Fruit fly (Drosophila melanogaster): ENCODE measurements around the gene CG2217.

CG2217 gene

dm6 chr3R:30450224-30450623 lies 27.5 kb upstream of the CG2217 start (continued):
- no peak for TF ChIP-seq CG9797 (GFP tag; optimal IDR thresholded peaks at IDR 0.05)
- TF ChIP-seq bigmax (GFP tag; optimal IDR thresholded peaks at IDR 0.05): peak; percentile 48
- TF ChIP-seq CG1832 (GFP tag; optimal IDR thresholded peaks at IDR 0.05): peak; percentile 23
- TF ChIP-seq Doc2 (GFP tag; IDR thresholded peaks at IDR 0.05): no peak
- TF ChIP-seq Asciz (GFP tag; optimal IDR thresholded peaks at IDR 0.05): peak; percentile 92
- peak; percentile 41 for TF ChIP-seq Ets97D (GFP tag; optimal IDR thresholded peaks at IDR 0.05)
- TF ChIP-seq CTCF (GFP tag; optimal IDR thresholded peaks at IDR 0.05): peak; percentile 52
- TF ChIP-seq CG11085 (GFP tag; IDR thresholded peaks at IDR 0.05): peak; percentile 85; the same call in 1 of the 2 replicates
- TF ChIP-seq Hr51 (GFP tag; optimal IDR thresholded peaks at IDR 0.05): peak in 1 of 2 experiments; percentile 76
- peak; percentile 62 for TF ChIP-seq scrt (GFP tag; optimal IDR thresholded peaks at IDR 0.05)
- TF ChIP-seq CG17829 (tag; optimal IDR thresholded peaks at IDR 0.05): no peak
- peak; percentile 36 to 82 for TF ChIP-seq bsh (GFP tag; optimal IDR thresholded peaks at IDR 0.05)
- TF ChIP-seq ems (GFP tag; optimal IDR thresholded peaks at IDR 0.05): peak; percentile 75
- no peak for TF ChIP-seq CG2889 (GFP tag; IDR thresholded peaks at IDR 0.05)
- TF ChIP-seq Hmx (GFP tag; optimal IDR thresholded peaks at IDR 0.05): no peak
- TF ChIP-seq nerfin-1 (tag; optimal IDR thresholded peaks at IDR 0.05): peak; percentile 47
- peak; percentile 65 for TF ChIP-seq org-1 (GFP tag; optimal IDR thresholded peaks at IDR 0.05)
- TF ChIP-seq Kr (GFP tag; optimal IDR thresholded peaks at IDR 0.05): no peak
- peak; percentile 82 for TF ChIP-seq CG4328 (GFP tag; optimal IDR thresholded peaks at IDR 0.05)
- peak; percentile 49 for TF ChIP-seq vfl (GFP tag; optimal IDR thresholded peaks at IDR 0.05)
- TF ChIP-seq chn (GFP tag; optimal IDR thresholded peaks at IDR 0.05): peak; percentile 33
- peak; percentile 96 for TF ChIP-seq Awh (GFP tag; IDR thresholded peaks at IDR 0.05)
- peak; percentile 14 for TF ChIP-seq Nf-YB (GFP tag; optimal IDR thresholded peaks at IDR 0.05)
- peak; percentile 73 for TF ChIP-seq CG15011 (GFP tag; optimal IDR thresholded peaks at IDR 0.05)
- TF ChIP-seq CG17802 (tag; optimal IDR thresholded peaks at IDR 0.05): no peak
- peak; percentile 49 for TF ChIP-seq zfh2 (GFP tag; optimal IDR thresholded peaks at IDR 0.05)
- TF ChIP-seq CG34422 (GFP tag; IDR thresholded peaks at IDR 0.05): peak; percentile 68; the same call in 1 of the 3 replicates
- peak; percentile 90 for TF ChIP-seq CG33213 (GFP tag; optimal IDR thresholded peaks at IDR 0.05)
- TF ChIP-seq emc (GFP tag; optimal IDR thresholded peaks at IDR 0.05): peak; percentile 34
- TF ChIP-seq CG12104 (GFP tag; optimal IDR thresholded peaks at IDR 0.05): peak; percentile 61
- no peak for TF ChIP-seq Scr (GFP tag; IDR thresholded peaks at IDR 0.05; ENCODE audit: partially characterized antibody)
- TF ChIP-seq Fer3 (tag; optimal IDR thresholded peaks at IDR 0.05): peak; percentile 83
- TF ChIP-seq CG32532 (GFP tag; IDR thresholded peaks at IDR 0.05): peak; percentile 86
- TF ChIP-seq dm (GFP tag; optimal IDR thresholded peaks at IDR 0.05): peak; percentile 56
- TF ChIP-seq lmd (GFP tag; IDR thresholded peaks at IDR 0.05): peak; percentile 31; the same call in 1 of the 2 replicates
- peak; percentile 76 for TF ChIP-seq Meics (GFP tag; optimal IDR thresholded peaks at IDR 0.05)
- peak; percentile 79 for TF ChIP-seq CG13296 (GFP tag; optimal IDR thresholded peaks at IDR 0.05)
- TF ChIP-seq knrl (GFP tag; IDR thresholded peaks at IDR 0.05; ENCODE audit: partially characterized antibody): no peak
- no peak for TF ChIP-seq gt (GFP tag; IDR thresholded peaks at IDR 0.05)
- TF ChIP-seq Aef1 (GFP tag; IDR thresholded peaks at IDR 0.05): 0 out of 3 replicates have a peak, but pooled peaks have one; percentile 22
- peak; percentile 67 for TF ChIP-seq Sox100B (GFP tag; optimal IDR thresholded peaks at IDR 0.05)
- peak; percentile 41 for TF ChIP-seq CG9817 (tag; optimal IDR thresholded peaks at IDR 0.05)
- peak; percentile 85; the same call in 1 of the 3 replicates for TF ChIP-seq C15 (GFP tag; IDR thresholded peaks at IDR 0.05)
- peak; percentile 71 for TF ChIP-seq HmgZ (tag; optimal IDR thresholded peaks at IDR 0.05)
- TF ChIP-seq Side (GFP tag; optimal IDR thresholded peaks at IDR 0.05): peak; percentile 82
- TF ChIP-seq dpn (GFP tag; optimal IDR thresholded peaks at IDR 0.05): peak; percentile 6 to 84
- TF ChIP-seq CG8281 (tag; optimal IDR thresholded peaks at IDR 0.05): peak; percentile 22
- peak; percentile 54 for TF ChIP-seq Dad (GFP tag; optimal IDR thresholded peaks at IDR 0.05)
- TF ChIP-seq CG6254 (GFP tag; optimal IDR thresholded peaks at IDR 0.05): peak; percentile 82
- peak; percentile 79 for TF ChIP-seq CG12942 (GFP tag; optimal IDR thresholded peaks at IDR 0.05)
- TF ChIP-seq sim (GFP tag; IDR thresholded peaks at IDR 0.05): peak; percentile 88
